Worm (Caenorhabditis elegans) whole organism, mixed stage, embryonic: ENCODE measurements around the gene gpx-7.

ENCODE experiments used
- M03D4.4 ChIP-seq: sonication (generic microtip); optimal IDR thresholded peaks from 2 replicates; lab custom pipeline; 2017; ENCODE audit warnings: mild to moderate bottlenecking, missing genetic modification characterization, missing compliant biosample characterization
- bed-3 ChIP-seq: fragments of 200-800 bp; sonication (Bioruptor generic); optimal IDR thresholded peaks from 3 replicates; lab custom pipeline; 2018; ENCODE audit warnings: mild to moderate bottlenecking, missing genetic modification characterization, moderate library complexity, missing compliant biosample characterization
- blmp-1 ChIP-seq: fragments of 150-350 bp; optimal IDR thresholded peaks from 2 replicates; lab custom pipeline; 2014; ENCODE audit warnings: missing biosample characterization, missing genetic modification characterization
- ceh-39 ChIP-seq: fragments of 150-350 bp; optimal IDR thresholded peaks from 2 replicates; lab custom pipeline; 2014; ENCODE audit warnings: missing biosample characterization, missing genetic modification characterization
- ceh-43 ChIP-seq: fragments of 200-800 bp; sonication (Bioruptor generic); optimal IDR thresholded peaks from 2 replicates; lab custom pipeline; 2018; ENCODE audit warnings: mild to moderate bottlenecking, missing genetic modification characterization, moderate library complexity, missing compliant biosample characterization
- ceh-83 ChIP-seq: fragments of 200-800 bp; sonication (Bioruptor generic); optimal IDR thresholded peaks from 2 replicates; lab custom pipeline; 2018; ENCODE audit warnings: mild to moderate bottlenecking, missing genetic modification characterization, missing compliant biosample characterization
- ces-1 ChIP-seq: fragments of 150-350 bp; optimal IDR thresholded peaks from 2 replicates; lab custom pipeline; 2014; ENCODE audit warnings: missing biosample characterization, missing genetic modification reagents, missing genetic modification characterization
- cnd-1 ChIP-seq: fragments of 200-800 bp; sonication (Bioruptor generic); optimal IDR thresholded peaks from 2 replicates; lab custom pipeline; 2018; ENCODE audit warnings: mild to moderate bottlenecking, missing genetic modification characterization, missing compliant biosample characterization
- drap-1 ChIP-seq: fragments of 200-800 bp; sonication (Bioruptor generic); optimal IDR thresholded peaks from 3 replicates; lab custom pipeline; 2018; ENCODE audit warnings: mild to moderate bottlenecking, missing genetic modification characterization, missing compliant biosample characterization
- elt-1 ChIP-seq: sonication (generic microtip); optimal IDR thresholded peaks from 2 replicates; lab custom pipeline; 2017; ENCODE audit warnings: missing genetic modification characterization, mild to moderate bottlenecking, missing compliant biosample characterization, antibody characterized with exemption, moderate library complexity, borderline replicate concordance; ENCODE audit not compliant: insufficient read depth
- elt-3 ChIP-seq: fragments of 150-350 bp; optimal IDR thresholded peaks from 2 replicates; lab custom pipeline; 2014; ENCODE audit warnings: missing biosample characterization, missing genetic modification characterization
- flh-1 ChIP-seq: fragments of 200-800 bp; sonication (Bioruptor generic); optimal IDR thresholded peaks from 2 replicates; lab custom pipeline; 2018; ENCODE audit warnings: mild to moderate bottlenecking, missing genetic modification characterization, moderate library complexity, missing compliant biosample characterization
- ham-2 ChIP-seq: fragments of 200-800 bp; sonication (Bioruptor generic); optimal IDR thresholded peaks from 2 replicates; lab custom pipeline; 2018; ENCODE audit warnings: mild to moderate bottlenecking, missing genetic modification characterization, missing compliant biosample characterization
- hlh-1 ChIP-seq: fragments of 150-350 bp; optimal IDR thresholded peaks from 2 replicates; lab custom pipeline; 2014; ENCODE audit warnings: missing biosample characterization, missing genetic modification reagents, missing genetic modification characterization
- lin-13 ChIP-seq: fragments of 150-350 bp; optimal IDR thresholded peaks from 2 replicates; lab custom pipeline; 2014; ENCODE audit warnings: missing biosample characterization, missing genetic modification characterization
- lin-32 ChIP-seq: fragments of 200-800 bp; sonication (Bioruptor generic); optimal IDR thresholded peaks from 2 replicates; lab custom pipeline; 2018; ENCODE audit warnings: mild to moderate bottlenecking, missing genetic modification characterization, missing compliant biosample characterization
- lsy-2 ChIP-seq: fragments of 150-350 bp; optimal IDR thresholded peaks from 2 replicates; lab custom pipeline; 2014; ENCODE audit warnings: missing biosample characterization, missing genetic modification characterization
- mab-5 ChIP-seq: fragments of 150-350 bp; optimal IDR thresholded peaks from 2 replicates; lab custom pipeline; 2014; ENCODE audit warnings: missing biosample characterization, missing genetic modification characterization
- mep-1 ChIP-seq: fragments of 150-350 bp; optimal IDR thresholded peaks from 2 replicates; lab custom pipeline; 2017; ENCODE audit warnings: missing biosample characterization, missing genetic modification reagents, missing genetic modification characterization, inconsistent platforms
- mls-2 ChIP-seq: sonication (generic microtip); optimal IDR thresholded peaks from 2 replicates; lab custom pipeline; 2016; ENCODE audit warnings: mild to moderate bottlenecking, missing genetic modification characterization, moderate library complexity, missing compliant biosample characterization
- nhr-12 ChIP-seq: fragments of 150-350 bp; optimal IDR thresholded peaks from 2 replicates; lab custom pipeline; 2014; ENCODE audit warnings: missing biosample characterization, missing genetic modification characterization
- nhr-2 ChIP-seq: fragments of 150-350 bp; optimal IDR thresholded peaks from 2 replicates; lab custom pipeline; 2014; ENCODE audit warnings: missing biosample characterization, missing genetic modification characterization
- nhr-237 ChIP-seq: fragments of 150-350 bp; optimal IDR thresholded peaks from 2 replicates; lab custom pipeline; 2014; ENCODE audit warnings: missing biosample characterization, missing genetic modification characterization
- nhr-28 ChIP-seq: fragments of 150-350 bp; optimal IDR thresholded peaks from 2 replicates; lab custom pipeline; 2014; ENCODE audit warnings: missing biosample characterization, missing genetic modification characterization
- nhr-76 ChIP-seq: sonication (generic microtip); optimal IDR thresholded peaks from 2 replicates; lab custom pipeline; 2017; ENCODE audit warnings: missing biosample characterization, missing genetic modification characterization
- pha-4 ChIP-seq: fragments of 150-350 bp; optimal IDR thresholded peaks from 2 replicates; lab custom pipeline; 2018; ENCODE audit warnings: missing biosample characterization, missing genetic modification reagents, missing genetic modification characterization
- sem-2 ChIP-seq: fragments of 200-800 bp; sonication (Bioruptor generic); optimal IDR thresholded peaks from 2 replicates; lab custom pipeline; 2018; ENCODE audit warnings: mild to moderate bottlenecking, missing genetic modification characterization, missing compliant biosample characterization
- snpc-4 ChIP-seq: fragments of 150-350 bp; optimal IDR thresholded peaks from 2 replicates; lab custom pipeline; 2014; ENCODE audit warnings: missing biosample characterization, missing genetic modification characterization
- sptf-1 ChIP-seq: sonication (generic microtip); optimal IDR thresholded peaks from 2 replicates; lab custom pipeline; 2017; ENCODE audit warnings: mild to moderate bottlenecking, missing genetic modification characterization, moderate library complexity, missing compliant biosample characterization
- tbx-8 ChIP-seq: fragments of 200-800 bp; sonication (Bioruptor generic); optimal IDR thresholded peaks from 2 replicates; lab custom pipeline; 2018; ENCODE audit warnings: mild to moderate bottlenecking, missing genetic modification characterization, moderate library complexity, missing compliant biosample characterization
- unc-120 ChIP-seq: sonication (generic microtip); optimal IDR thresholded peaks from 2 replicates; lab custom pipeline; 2017; ENCODE audit warnings: missing genetic modification characterization, missing compliant biosample characterization; ENCODE audit not compliant: poor library complexity, severe bottlenecking
- unc-39 ChIP-seq: fragments of 150-350 bp; optimal IDR thresholded peaks from 2 replicates; lab custom pipeline; 2014; ENCODE audit warnings: missing biosample characterization, missing genetic modification characterization
- unc-62 ChIP-seq: fragments of 150-350 bp; optimal IDR thresholded peaks from 2 replicates; lab custom pipeline; 2014; ENCODE audit warnings: missing biosample characterization, missing genetic modification reagents, missing genetic modification characterization
- zip-8 ChIP-seq: fragments of 150-350 bp; optimal IDR thresholded peaks from 2 replicates; lab custom pipeline; 2014; ENCODE audit warnings: missing biosample characterization, missing genetic modification characterization
- ztf-11 ChIP-seq: fragments of 150-350 bp; optimal IDR thresholded peaks from 2 replicates; lab custom pipeline; 2014; ENCODE audit warnings: missing biosample characterization, missing genetic modification characterization

The gpx-7 gene

ce11 chrX:7826590-7827260, 27.1 kb upstream of the gpx-7 start:
- TF ChIP-seq unc-62 (GFP tag; lab: Kevin White, UChicago): peak; percentile 43
- peak; percentile 40 for TF ChIP-seq nhr-2 (tag; lab: Kevin White, UChicago)
- TF ChIP-seq elt-1: peak; percentile 83
- no peak for TF ChIP-seq elt-3
- TF ChIP-seq ceh-43 (GFP tag; lab: Kevin White, UChicago): no peak
- no peak for TF ChIP-seq ceh-39 (tag; lab: Kevin White, UChicago)
- TF ChIP-seq, all 35 proteins: peak for 3

ce11 chrX:7825707-7826106, 26.1 kb upstream of the gpx-7 start:
- TF ChIP-seq nhr-237 (tag; lab: Kevin White, UChicago) (no peak), lsy-2 (tag; lab: Kevin White, UChicago) (no peak), pha-4 (peak; percentile 20), blmp-1 (tag; lab: Kevin White, UChicago) (no peak), nhr-2 (tag; lab: Kevin White, UChicago) (peak; percentile 82), hlh-1 (peak; percentile 47), flh-1 (GFP tag; lab: Kevin White, UChicago) (no peak), ham-2 (peak; percentile 36), nhr-28 (tag; lab: Kevin White, UChicago) (no peak), unc-62 (GFP tag; lab: Kevin White, UChicago) (peak; percentile 47), elt-1 (peak; percentile 90), unc-120 (tag; lab: Kevin White, UChicago) (peak; percentile 34)

DNA sequence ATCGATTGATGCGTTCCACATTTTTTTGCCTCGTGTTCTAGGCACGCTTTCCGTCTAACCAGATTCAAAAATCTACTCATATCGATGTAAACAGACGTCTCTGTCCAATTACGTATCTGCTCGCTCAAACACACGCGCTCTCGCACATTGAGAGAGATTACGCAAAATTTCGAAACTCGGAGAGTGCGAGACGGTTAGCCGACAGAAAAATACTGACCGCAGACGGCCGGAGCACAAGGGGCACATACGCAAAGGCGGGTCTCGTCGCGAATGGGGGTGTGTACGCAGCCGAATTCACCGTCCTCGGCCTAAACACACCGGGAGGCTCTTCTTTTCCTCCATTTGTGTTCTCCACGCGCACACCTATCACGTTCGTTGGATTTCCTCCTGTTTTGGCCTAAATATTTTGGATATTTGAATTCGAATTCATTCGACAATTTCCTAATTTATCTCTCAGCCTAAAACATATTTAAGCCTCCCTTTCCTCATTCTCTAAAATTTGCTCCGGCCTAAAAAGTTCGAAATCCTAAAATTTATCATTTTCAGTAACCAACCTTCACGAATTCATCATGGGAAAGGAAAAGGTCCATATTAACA, 23.6 kb upstream of the gpx-7 start, which contains the start of gene eef-1A.2:
TSS of gene eef-1A.2 (plus strand) at position 547 of the 597 bp plus-strand sequence.
- TF ChIP-seq unc-39 (tag; lab: Kevin White, UChicago) (no peak), sptf-1 (tag; lab: Kevin White, UChicago) (peak; percentile 53), drap-1 (peak; percentile 71), lin-32 (peak; percentile 27), cnd-1 (tag; lab: Kevin White, UChicago) (peak; percentile 55), lin-13 (tag; lab: Kevin White, UChicago) (peak; percentile 54), ceh-43 (GFP tag; lab: Kevin White, UChicago) (peak; percentile 40), mab-5 (tag; lab: Kevin White, UChicago) (no peak), ham-2 (peak; percentile 31), zip-8 (tag; lab: Kevin White, UChicago) (no peak), nhr-76 (tag; lab: Kevin White, UChicago) (no peak), elt-3 (peak; percentile 49), nhr-2 (tag; lab: Kevin White, UChicago) (peak; percentile 91), lsy-2 (tag; lab: Kevin White, UChicago) (peak; percentile 77), nhr-237 (tag; lab: Kevin White, UChicago) (peak; percentile 74), bed-3 (GFP tag; lab: Kevin White, UChicago) (no peak), nhr-28 (tag; lab: Kevin White, UChicago) (no peak), mls-2 (peak; percentile 82), elt-1 (no peak), ztf-11 (tag; lab: Kevin White, UChicago) (peak; percentile 47), flh-1 (GFP tag; lab: Kevin White, UChicago) (no peak), ceh-83 (GFP tag; lab: Kevin White, UChicago) (no peak), sem-2 (GFP tag; lab: Kevin White, UChicago) (peak; percentile 26), nhr-12 (tag; lab: Kevin White, UChicago) (no peak), M03D4.4 (tag; lab: Kevin White, UChicago) (peak; percentile 48), unc-62 (GFP tag; lab: Kevin White, UChicago) (peak; percentile 73), mep-1 (tag; lab: Kevin White, UChicago) (peak; percentile 90), hlh-1 (peak; percentile 82), blmp-1 (tag; lab: Kevin White, UChicago) (no peak), tbx-8 (GFP tag; lab: Kevin White, UChicago) (peak; percentile 5), snpc-4 (tag; lab: Kevin White, UChicago) (no peak), pha-4 (peak; percentile 93), unc-120 (tag; lab: Kevin White, UChicago) (peak; percentile 64), ces-1 (peak; percentile 94), ceh-39 (tag; lab: Kevin White, UChicago) (peak; percentile 97)
